Worm (Caenorhabditis elegans) whole organism, mixed stage, embryonic: ENCODE data around the gene T10C6.6.
A peak's percentile ranks its signal among the peaks of the same experiment; 100 is the strongest.

Experiments
- M03D4.4 ChIP-seq: sonication (generic microtip); optimal IDR thresholded peaks from 2 replicates; lab custom pipeline; 2017; ENCODE audit warnings: mild to moderate bottlenecking, missing genetic modification characterization, missing compliant biosample characterization
- bed-3 ChIP-seq: fragments of 200-800 bp; sonication (Bioruptor generic); optimal IDR thresholded peaks from 3 replicates; lab custom pipeline; 2018; ENCODE audit warnings: mild to moderate bottlenecking, missing genetic modification characterization, moderate library complexity, missing compliant biosample characterization
- blmp-1 ChIP-seq: fragments of 150-350 bp; optimal IDR thresholded peaks from 2 replicates; lab custom pipeline; 2014; ENCODE audit warnings: missing biosample characterization, missing genetic modification characterization
- ceh-39 ChIP-seq: fragments of 150-350 bp; optimal IDR thresholded peaks from 2 replicates; lab custom pipeline; 2014; ENCODE audit warnings: missing biosample characterization, missing genetic modification characterization
- ceh-83 ChIP-seq: fragments of 200-800 bp; sonication (Bioruptor generic); optimal IDR thresholded peaks from 2 replicates; lab custom pipeline; 2018; ENCODE audit warnings: mild to moderate bottlenecking, missing genetic modification characterization, missing compliant biosample characterization
- ces-1 ChIP-seq: fragments of 150-350 bp; optimal IDR thresholded peaks from 2 replicates; lab custom pipeline; 2014; ENCODE audit warnings: missing biosample characterization, missing genetic modification reagents, missing genetic modification characterization
- drap-1 ChIP-seq: fragments of 200-800 bp; sonication (Bioruptor generic); optimal IDR thresholded peaks from 3 replicates; lab custom pipeline; 2018; ENCODE audit warnings: mild to moderate bottlenecking, missing genetic modification characterization, missing compliant biosample characterization
- elt-1 ChIP-seq: sonication (generic microtip); optimal IDR thresholded peaks from 2 replicates; lab custom pipeline; 2017; ENCODE audit warnings: missing genetic modification characterization, mild to moderate bottlenecking, missing compliant biosample characterization, antibody characterized with exemption, moderate library complexity, borderline replicate concordance; ENCODE audit not compliant: insufficient read depth
- elt-3 ChIP-seq: fragments of 150-350 bp; optimal IDR thresholded peaks from 2 replicates; lab custom pipeline; 2014; ENCODE audit warnings: missing biosample characterization, missing genetic modification characterization
- flh-1 ChIP-seq: fragments of 200-800 bp; sonication (Bioruptor generic); optimal IDR thresholded peaks from 2 replicates; lab custom pipeline; 2018; ENCODE audit warnings: mild to moderate bottlenecking, missing genetic modification characterization, moderate library complexity, missing compliant biosample characterization
- ham-2 ChIP-seq: fragments of 200-800 bp; sonication (Bioruptor generic); optimal IDR thresholded peaks from 2 replicates; lab custom pipeline; 2018; ENCODE audit warnings: mild to moderate bottlenecking, missing genetic modification characterization, missing compliant biosample characterization
- hlh-1 ChIP-seq: fragments of 150-350 bp; optimal IDR thresholded peaks from 2 replicates; lab custom pipeline; 2014; ENCODE audit warnings: missing biosample characterization, missing genetic modification reagents, missing genetic modification characterization
- lin-13 ChIP-seq: fragments of 150-350 bp; optimal IDR thresholded peaks from 2 replicates; lab custom pipeline; 2014; ENCODE audit warnings: missing biosample characterization, missing genetic modification characterization
- lin-32 ChIP-seq: fragments of 200-800 bp; sonication (Bioruptor generic); optimal IDR thresholded peaks from 2 replicates; lab custom pipeline; 2018; ENCODE audit warnings: mild to moderate bottlenecking, missing genetic modification characterization, missing compliant biosample characterization
- lsy-2 ChIP-seq: fragments of 150-350 bp; optimal IDR thresholded peaks from 2 replicates; lab custom pipeline; 2014; ENCODE audit warnings: missing biosample characterization, missing genetic modification characterization
- mab-5 ChIP-seq: fragments of 150-350 bp; optimal IDR thresholded peaks from 2 replicates; lab custom pipeline; 2014; ENCODE audit warnings: missing biosample characterization, missing genetic modification characterization
- mep-1 ChIP-seq: fragments of 150-350 bp; optimal IDR thresholded peaks from 2 replicates; lab custom pipeline; 2017; ENCODE audit warnings: missing biosample characterization, missing genetic modification reagents, missing genetic modification characterization, inconsistent platforms
- mls-2 ChIP-seq: sonication (generic microtip); optimal IDR thresholded peaks from 2 replicates; lab custom pipeline; 2016; ENCODE audit warnings: mild to moderate bottlenecking, missing genetic modification characterization, moderate library complexity, missing compliant biosample characterization
- nhr-12 ChIP-seq: fragments of 150-350 bp; optimal IDR thresholded peaks from 2 replicates; lab custom pipeline; 2014; ENCODE audit warnings: missing biosample characterization, missing genetic modification characterization
- nhr-2 ChIP-seq: fragments of 150-350 bp; optimal IDR thresholded peaks from 2 replicates; lab custom pipeline; 2014; ENCODE audit warnings: missing biosample characterization, missing genetic modification characterization
- nhr-76 ChIP-seq: sonication (generic microtip); optimal IDR thresholded peaks from 2 replicates; lab custom pipeline; 2017; ENCODE audit warnings: missing biosample characterization, missing genetic modification characterization
- pha-4 ChIP-seq: fragments of 150-350 bp; optimal IDR thresholded peaks from 2 replicates; lab custom pipeline; 2018; ENCODE audit warnings: missing biosample characterization, missing genetic modification reagents, missing genetic modification characterization
- sptf-1 ChIP-seq: sonication (generic microtip); optimal IDR thresholded peaks from 2 replicates; lab custom pipeline; 2017; ENCODE audit warnings: mild to moderate bottlenecking, missing genetic modification characterization, moderate library complexity, missing compliant biosample characterization
- unc-120 ChIP-seq: sonication (generic microtip); optimal IDR thresholded peaks from 2 replicates; lab custom pipeline; 2017; ENCODE audit warnings: missing genetic modification characterization, missing compliant biosample characterization; ENCODE audit not compliant: poor library complexity, severe bottlenecking
- unc-39 ChIP-seq: fragments of 150-350 bp; optimal IDR thresholded peaks from 2 replicates; lab custom pipeline; 2014; ENCODE audit warnings: missing biosample characterization, missing genetic modification characterization
- unc-62 ChIP-seq: fragments of 150-350 bp; optimal IDR thresholded peaks from 2 replicates; lab custom pipeline; 2014; ENCODE audit warnings: missing biosample characterization, missing genetic modification reagents, missing genetic modification characterization
- zip-8 ChIP-seq: fragments of 150-350 bp; optimal IDR thresholded peaks from 2 replicates; lab custom pipeline; 2014; ENCODE audit warnings: missing biosample characterization, missing genetic modification characterization
- ztf-11 ChIP-seq: fragments of 150-350 bp; optimal IDR thresholded peaks from 2 replicates; lab custom pipeline; 2014; ENCODE audit warnings: missing biosample characterization, missing genetic modification characterization

Gene T10C6.6

ce11 chrV:16009564-16009963 lies 14.6 kb upstream of the T10C6.6 start, which contains the start of gene str-233:
Gene str-233, minus strand, starts transcription at chrV:16009664.
- TF ChIP-seq lin-13, result no peak
- TF ChIP-seq mep-1, result no peak
- no peak for TF ChIP-seq unc-62
- TF ChIP-seq lsy-2 (tag; lab: Kevin White, UChicago), result no peak
- TF ChIP-seq unc-120 (tag; lab: Kevin White, UChicago), result no peak
- no peak for TF ChIP-seq ztf-11 (tag; lab: Kevin White, UChicago)
- TF ChIP-seq nhr-2 (tag; lab: Kevin White, UChicago), result no peak
- no peak for TF ChIP-seq elt-1

- no peak for TF ChIP-seq unc-62
Measured at ce11 chrV:16015652-16016051, 8.5 kb upstream of the T10C6.6 start, which contains the start of gene str-232. Gene str-232, minus strand, starts transcription at chrV:16015752.

- no peak for TF ChIP-seq drap-1 (GFP tag; lab: Kevin White, UChicago)
- no peak for TF ChIP-seq unc-39
- no peak for TF ChIP-seq flh-1 (GFP tag; lab: Kevin White, UChicago)
- no peak for TF ChIP-seq ceh-83 (GFP tag; lab: Kevin White, UChicago)
- TF ChIP-seq elt-3 (tag; lab: Kevin White, UChicago), result no peak
- no peak for TF ChIP-seq pha-4 (tag; lab: Kevin White, UChicago)
- TF ChIP-seq unc-62, result no peak
- TF ChIP-seq lin-32 (GFP tag; lab: Kevin White, UChicago), result no peak
- no peak for TF ChIP-seq ham-2
Measured at ce11 chrV:16016977-16017376, 7.1 kb upstream of the T10C6.6 start.

- no peak for TF ChIP-seq zip-8
- TF ChIP-seq bed-3 (GFP tag; lab: Kevin White, UChicago), result no peak
- no peak for TF ChIP-seq drap-1 (GFP tag; lab: Kevin White, UChicago)
- TF ChIP-seq nhr-2 (tag; lab: Kevin White, UChicago), result no peak
- no peak for TF ChIP-seq ces-1 (GFP tag; lab: Kevin White, UChicago)
- no peak for TF ChIP-seq unc-120 (tag; lab: Kevin White, UChicago)
- no peak for TF ChIP-seq blmp-1 (tag; lab: Kevin White, UChicago)
- no peak for TF ChIP-seq mab-5 (tag; lab: Kevin White, UChicago)
- no peak for TF ChIP-seq nhr-12
- no peak for TF ChIP-seq ceh-39 (tag; lab: Kevin White, UChicago)
- no peak for TF ChIP-seq M03D4.4 (tag; lab: Kevin White, UChicago)
- no peak for TF ChIP-seq hlh-1 (tag; lab: Kevin White, UChicago)
- no peak for TF ChIP-seq sptf-1 (tag; lab: Kevin White, UChicago)
- TF ChIP-seq pha-4 (tag; lab: Kevin White, UChicago), result no peak
Measured at ce11 chrV:16017671-16018070, 6.5 kb upstream of the T10C6.6 start, which contains the start of gene srx-43. Gene srx-43, plus strand, starts transcription at chrV:16017971.

- no peak for TF ChIP-seq unc-62
- no peak for TF ChIP-seq nhr-76 (tag; lab: Kevin White, UChicago)
- TF ChIP-seq lin-32 (GFP tag; lab: Kevin White, UChicago), result no peak
- TF ChIP-seq unc-120 (tag; lab: Kevin White, UChicago), result no peak
- no peak for TF ChIP-seq ceh-39 (tag; lab: Kevin White, UChicago)
Measured at ce11 chrV:16020042-16020441, 4.1 kb upstream of the T10C6.6 start, which contains the start of gene srx-44. Gene srx-44, plus strand, starts transcription at chrV:16020342.

- TF ChIP-seq nhr-12, result no peak
- TF ChIP-seq sptf-1 (tag; lab: Kevin White, UChicago), result peak; percentile 59
- TF ChIP-seq mab-5 (tag; lab: Kevin White, UChicago), result no peak
- TF ChIP-seq elt-3 (tag; lab: Kevin White, UChicago), result no peak
- no peak for TF ChIP-seq ham-2
- TF ChIP-seq unc-39, result no peak
- TF ChIP-seq, all 35 proteins: peak for 1
Measured at ce11 chrV:16022600-16022999, 1.5 kb upstream of the T10C6.6 start.

ce11 chrV:16023051-16023450 lies 1.1 kb upstream of the T10C6.6 start, which contains the start of gene cwc-15:
Gene cwc-15, plus strand, starts transcription at chrV:16023351.
- TF ChIP-seq mls-2 (tag; lab: Kevin White, UChicago), result no peak
- no peak for TF ChIP-seq unc-120 (tag; lab: Kevin White, UChicago)
- TF ChIP-seq lin-13, result no peak
- TF ChIP-seq nhr-76 (tag; lab: Kevin White, UChicago), result no peak
- TF ChIP-seq sptf-1 (tag; lab: Kevin White, UChicago), result no peak
- TF ChIP-seq blmp-1 (tag; lab: Kevin White, UChicago), result no peak
- no peak for TF ChIP-seq zip-8
